Worm (Caenorhabditis elegans) whole organism, midembryonic: Measurements from ENCODE around the gene F27C8.2.

Experiments
- T22C8.4 ChIP-seq: fragments of 200-800 bp; sonication (Bioruptor generic); IDR thresholded peaks from 2 replicates; pipeline ENCODE4 v1.3.6; 2022; ENCODE audit warnings: missing genetic modification characterization, missing compliant biosample characterization
- cog-1 ChIP-seq: sonication (generic microtip); optimal IDR thresholded peaks from 2 replicates; lab custom pipeline; 2016; ENCODE audit warnings: missing genetic modification characterization, missing compliant biosample characterization
- flt-1 ChIP-seq: fragments of 200-800 bp; sonication (Bioruptor generic); IDR thresholded peaks from 2 replicates; pipeline ENCODE4 v1.3.6; 2022; ENCODE audit warnings: missing genetic modification characterization, missing compliant biosample characterization
- klf-2 ChIP-seq: fragments of 200-800 bp; sonication (Bioruptor generic); conservative IDR thresholded peaks from 2 replicates; pipeline ENCODE4 v1.3.6; 2022; ENCODE audit warnings: missing genetic modification reagents, missing genetic modification characterization, missing compliant biosample characterization
- ref-1 ChIP-seq: fragments of 200-800 bp; sonication (Bioruptor generic); conservative IDR thresholded peaks from 2 replicates; pipeline ENCODE4 v1.3.6; 2022; ENCODE audit warnings: missing genetic modification reagents, missing genetic modification characterization, missing compliant biosample characterization
- ztf-23 ChIP-seq: fragments of 200-800 bp; sonication (Bioruptor generic); IDR thresholded peaks from 2 replicates; pipeline ENCODE4 v1.3.6; 2022; ENCODE audit warnings: missing genetic modification reagents, missing genetic modification characterization, missing compliant biosample characterization
- ztf-29 ChIP-seq: fragments of 200-800 bp; sonication (Bioruptor generic); IDR thresholded peaks from 2 replicates; pipeline ENCODE4 v1.3.6; 2022; ENCODE audit warnings: missing genetic modification reagents, missing genetic modification characterization, missing compliant biosample characterization

DNA sequence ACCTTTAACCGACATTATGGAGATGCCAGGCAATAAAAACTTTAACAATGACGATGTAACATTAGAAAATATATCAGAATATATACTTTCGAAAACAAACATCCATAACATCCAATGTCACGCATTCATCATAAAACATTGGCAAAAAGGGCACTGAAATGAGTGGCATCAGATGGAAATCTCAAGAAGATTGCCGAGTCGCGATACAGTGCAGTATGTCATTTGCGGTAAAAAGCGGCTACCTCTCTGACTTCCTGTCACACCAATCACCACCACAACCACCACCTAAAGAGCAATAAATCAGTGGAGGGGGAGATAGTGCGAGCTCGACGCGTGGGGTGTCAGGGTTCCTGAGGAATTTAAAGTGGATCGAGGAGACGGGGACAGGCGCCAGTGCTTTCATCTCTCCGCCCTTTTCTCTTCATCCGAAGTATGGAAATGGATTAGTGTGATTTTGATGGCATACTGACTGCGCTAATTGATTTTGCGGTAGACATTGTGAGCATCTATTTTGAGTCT lies 17.0 kb downstream of the F27C8.2 start:
- TF ChIP-seq flt-1 (GFP tag; lab: Robert Waterston, UW) (no peak), T22C8.4 (GFP tag; lab: Robert Waterston, UW) (no peak), ztf-29 (GFP tag; lab: Robert Waterston, UW) (no peak), ztf-23 (GFP tag; lab: Robert Waterston, UW) (no peak), cog-1 (tag; lab: Kevin White, UChicago) (no peak), klf-2 (GFP tag; lab: Robert Waterston, UW) (no peak), ref-1 (GFP tag; lab: Robert Waterston, UW) (no peak)
